Fruit fly (Drosophila melanogaster) whole organism, wandering third instar larva: ENCODE results near the gene Ptpmeg2.

Experiments
- Abd-B ChIP-seq: fragments of >200 bp; optimal IDR thresholded peaks from 2 replicates; lab custom pipeline; 2017; ENCODE audit warnings: missing biosample characterization, missing genetic modification characterization
- CG32264 ChIP-seq: fragments of 200-800 bp; sonication (Bioruptor generic); optimal IDR thresholded peaks from 2 replicates; lab custom pipeline; 2016; ENCODE audit warnings: missing biosample characterization, missing genetic modification characterization
- CG9705 ChIP-seq: fragments of 200-800 bp; sonication (Bioruptor generic); optimal IDR thresholded peaks from 2 replicates; lab custom pipeline; 2018; ENCODE audit warnings: missing biosample characterization, mild to moderate bottlenecking, missing genetic modification characterization
- CrebA ChIP-seq: fragments of 200-800 bp; sonication (Bioruptor generic); optimal IDR thresholded peaks from 2 replicates; lab custom pipeline; 2016; ENCODE audit warnings: missing biosample characterization, mild to moderate bottlenecking, missing genetic modification characterization, borderline replicate concordance
- Dfd ChIP-seq: fragments of >200 bp; optimal IDR thresholded peaks from 2 replicates; lab custom pipeline; 2017; ENCODE audit warnings: missing biosample characterization, missing genetic modification characterization
- Dif ChIP-seq: fragments of 200-275, 200-300 bp; sonication (Bioruptor generic); optimal IDR thresholded peaks from 2 replicates; lab custom pipeline; 2018; ENCODE audit warnings: missing biosample characterization, missing genetic modification characterization; ENCODE audit not compliant: partially characterized antibody
- GATAd ChIP-seq: sonication (Bioruptor generic); optimal IDR thresholded peaks from 2 replicates; lab custom pipeline; 2016; ENCODE audit warnings: missing biosample characterization, missing genetic modification characterization
- HLH106 ChIP-seq: fragments of 200-800 bp; optimal IDR thresholded peaks from 3 replicates; lab custom pipeline; 2019; ENCODE audit warnings: missing biosample characterization, mild to moderate bottlenecking, missing genetic modification characterization, moderate library complexity
- Hnf4 ChIP-seq: fragments of 200-800 bp; sonication (Bioruptor generic); optimal IDR thresholded peaks from 2 replicates; lab custom pipeline; 2016; ENCODE audit warnings: missing biosample characterization, mild to moderate bottlenecking, missing genetic modification characterization
- Hr78 ChIP-seq: fragments of >200 bp; optimal IDR thresholded peaks from 2 replicates; lab custom pipeline; 2017; ENCODE audit warnings: missing biosample characterization, missing genetic modification characterization
- Hr83 ChIP-seq: fragments of 200-300 bp; sonication (Bioruptor generic); optimal IDR thresholded peaks from 2 replicates; lab custom pipeline; 2016; ENCODE audit warnings: missing biosample characterization, mild to moderate bottlenecking, missing genetic modification characterization, moderate library complexity; ENCODE audit not compliant: poor library complexity, severe bottlenecking
- Jra ChIP-seq: sonication (Bioruptor generic); optimal IDR thresholded peaks from 2 replicates; lab custom pipeline; 2016; ENCODE audit warnings: missing biosample characterization, missing genetic modification characterization
- Mio ChIP-seq: sonication (Bioruptor generic); optimal IDR thresholded peaks from 2 replicates; lab custom pipeline; 2016; ENCODE audit warnings: missing biosample characterization, missing genetic modification characterization
- Myc ChIP-seq: fragments of >200 bp; optimal IDR thresholded peaks from 2 replicates; lab custom pipeline; 2017
- N ChIP-seq: fragments of >200 bp; optimal IDR thresholded peaks from 2 replicates; lab custom pipeline; 2018; ENCODE audit warnings: missing biosample characterization, missing external identifiers, missing genetic modification characterization
- OdsH ChIP-seq: fragments of 200-800 bp; sonication (Bioruptor generic); optimal IDR thresholded peaks from 2 replicates; lab custom pipeline; 2016; ENCODE audit warnings: missing biosample characterization, mild to moderate bottlenecking, missing genetic modification characterization
- Rel ChIP-seq, 2 experiments: fragments of 200-800 bp; sonication (Bioruptor generic) in 1 of 2; optimal IDR thresholded peaks; 2 replicates in 1 of 2; 3 replicates in 1 of 2; lab custom pipeline; 2016 to 2019; ENCODE audit warnings: mild to moderate bottlenecking in 2 of 2, missing biosample characterization in 2 of 2, missing genetic modification characterization in 2 of 2, moderate library complexity in 1 of 2
- Sp1 ChIP-seq: fragments of 200-800 bp; sonication (Bioruptor generic); optimal IDR thresholded peaks from 3 replicates; lab custom pipeline; 2019; ENCODE audit warnings: missing biosample characterization, mild to moderate bottlenecking, missing genetic modification characterization, moderate library complexity
- Vsx2 ChIP-seq: fragments of 200-300, 225-300 bp; sonication (Bioruptor generic); optimal IDR thresholded peaks from 2 replicates; lab custom pipeline; 2018; ENCODE audit warnings: missing biosample characterization, missing genetic modification characterization; ENCODE audit not compliant: partially characterized antibody
- br ChIP-seq: fragments of 200-800 bp; sonication (Bioruptor generic); optimal IDR thresholded peaks from 2 replicates; lab custom pipeline; 2016; ENCODE audit warnings: missing biosample characterization, missing genetic modification characterization
- brk ChIP-seq: fragments of 200-800 bp; sonication (Bioruptor generic); optimal IDR thresholded peaks from 2 replicates; lab custom pipeline; 2016; ENCODE audit warnings: missing biosample characterization, mild to moderate bottlenecking, missing genetic modification characterization
- dl ChIP-seq, 2 experiments: fragments of 175-275, 200-275 bp in 1 of 2; fragments of 200-275 bp in 1 of 2; sonication (Bioruptor generic); optimal IDR thresholded peaks; lab custom pipeline; 2018; ENCODE audit warnings: mild to moderate bottlenecking in 2 of 2, missing biosample characterization in 2 of 2, missing genetic modification characterization in 2 of 2, moderate library complexity in 2 of 2; ENCODE audit not compliant: partially characterized antibody in 2 of 2, insufficient read depth in 1 of 2
- dmrt93B ChIP-seq: fragments of 200-800 bp; sonication (Bioruptor generic); optimal IDR thresholded peaks from 2 replicates; lab custom pipeline; 2018; ENCODE audit warnings: missing biosample characterization, mild to moderate bottlenecking, missing genetic modification characterization
- dsf ChIP-seq: sonication (Bioruptor generic); optimal IDR thresholded peaks from 2 replicates; lab custom pipeline; 2016; ENCODE audit warnings: missing biosample characterization, missing genetic modification characterization, borderline replicate concordance
- ey ChIP-seq: fragments of 200-800 bp; sonication (Bioruptor generic); optimal IDR thresholded peaks from 2 replicates; lab custom pipeline; 2016; ENCODE audit warnings: missing biosample characterization, missing genetic modification characterization
- foxo ChIP-seq, 2 experiments: fragments of 200-800 bp; sonication (Bioruptor generic); optimal IDR thresholded peaks; 2 replicates in 1 of 2; 3 replicates in 1 of 2; lab custom pipeline; 2016 to 2017; ENCODE audit warnings: missing biosample characterization in 2 of 2, missing genetic modification characterization in 2 of 2
- fru ChIP-seq: fragments of 200-800 bp; sonication (Bioruptor generic); optimal IDR thresholded peaks from 3 replicates; lab custom pipeline; 2016; ENCODE audit warnings: missing biosample characterization, mild to moderate bottlenecking, missing genetic modification characterization
- h ChIP-seq: fragments of 200-800 bp; sonication (Bioruptor generic); optimal IDR thresholded peaks from 3 replicates; lab custom pipeline; 2016; ENCODE audit warnings: missing biosample characterization, mild to moderate bottlenecking, missing genetic modification characterization
- jim ChIP-seq: fragments of 175-275, 200-325 bp; sonication (Bioruptor generic); optimal IDR thresholded peaks from 2 replicates; lab custom pipeline; 2016; ENCODE audit warnings: missing biosample characterization, mild to moderate bottlenecking, missing genetic modification characterization
- lola ChIP-seq: fragments of >200 bp; optimal IDR thresholded peaks from 2 replicates; lab custom pipeline; 2017; ENCODE audit warnings: missing biosample characterization, missing genetic modification characterization
- pan ChIP-seq: fragments of >200 bp; optimal IDR thresholded peaks from 2 replicates; lab custom pipeline; 2017
- rgr ChIP-seq: fragments of 200-800 bp; sonication (Bioruptor generic); optimal IDR thresholded peaks from 3 replicates; lab custom pipeline; 2016; ENCODE audit warnings: missing biosample characterization, mild to moderate bottlenecking, missing genetic modification characterization
- sage ChIP-seq: fragments of 200-800 bp; sonication (Bioruptor generic); optimal IDR thresholded peaks from 2 replicates; lab custom pipeline; 2016; ENCODE audit warnings: missing biosample characterization, mild to moderate bottlenecking, missing genetic modification characterization
- sv ChIP-seq: fragments of 200-800 bp; sonication (Bioruptor generic); optimal IDR thresholded peaks from 3 replicates; lab custom pipeline; 2016; ENCODE audit warnings: missing biosample characterization, missing genetic modification characterization
- tai ChIP-seq: sonication (Bioruptor generic); optimal IDR thresholded peaks from 2 replicates; lab custom pipeline; 2016; ENCODE audit warnings: missing biosample characterization, missing genetic modification characterization
- usp ChIP-seq: fragments of >200 bp; optimal IDR thresholded peaks from 2 replicates; lab custom pipeline; 2017; ENCODE audit warnings: missing biosample characterization, missing genetic modification characterization
- woc ChIP-seq: sonication (Bioruptor generic); optimal IDR thresholded peaks from 2 replicates; lab custom pipeline; 2016; ENCODE audit warnings: missing biosample characterization, mild to moderate bottlenecking, missing genetic modification characterization

Ptpmeg2 gene

dm6 chrX:9587881-9588280 lies 71.1 kb downstream of the Ptpmeg2 start:
- no peak for TF ChIP-seq CG32264 (GFP tag; lab: Kevin White, UChicago)
- TF ChIP-seq br (GFP tag; lab: Kevin White, UChicago) = no peak
- TF ChIP-seq OdsH (GFP tag; lab: Kevin White, UChicago) = no peak
- TF ChIP-seq brk (GFP tag; lab: Kevin White, UChicago) = no peak
- TF ChIP-seq Rel (GFP tag; optimal IDR thresholded peaks at IDR 0.05; lab: Kevin White, UChicago) = no peak
- TF ChIP-seq Rel (tag; optimal IDR thresholded peaks at IDR 0.05; lab: Kevin White, UChicago) = no peak
- no peak for TF ChIP-seq GATAd
- no peak for TF ChIP-seq rgr (GFP tag; lab: Kevin White, UChicago)
- TF ChIP-seq Mio (GFP tag; lab: Kevin White, UChicago) = no peak
- TF ChIP-seq Dfd (GFP tag; lab: Kevin White, UChicago) = no peak
- no peak for TF ChIP-seq woc (GFP tag; lab: Kevin White, UChicago)
- no peak for TF ChIP-seq fru (GFP tag; lab: Kevin White, UChicago)

- no peak for TF ChIP-seq rgr (GFP tag; lab: Kevin White, UChicago)
- no peak for TF ChIP-seq fru (GFP tag; lab: Kevin White, UChicago)
- TF ChIP-seq lola (GFP tag; lab: Kevin White, UChicago) = no peak
- TF ChIP-seq GATAd = no peak
- TF ChIP-seq CrebA (GFP tag; lab: Kevin White, UChicago) = no peak
- TF ChIP-seq br (GFP tag; lab: Kevin White, UChicago) = no peak
- TF ChIP-seq Rel (GFP tag; optimal IDR thresholded peaks at IDR 0.05; lab: Kevin White, UChicago) = no peak
- no peak for TF ChIP-seq Rel (tag; optimal IDR thresholded peaks at IDR 0.05; lab: Kevin White, UChicago)
- no peak for TF ChIP-seq dmrt93B (GFP tag; lab: Kevin White, UChicago)
- no peak for TF ChIP-seq Vsx2
- no peak for TF ChIP-seq CG9705 (GFP tag; lab: Kevin White, UChicago)
- no peak for TF ChIP-seq ey (GFP tag; lab: Kevin White, UChicago)
- TF ChIP-seq sage = no peak
- TF ChIP-seq HLH106 (tag; lab: Kevin White, UChicago) = no peak
Measured at dm6 chrX:9586627-9587026, 72.3 kb downstream of the Ptpmeg2 start.

- TF ChIP-seq Rel (GFP tag; optimal IDR thresholded peaks at IDR 0.05; lab: Kevin White, UChicago) = no peak
- TF ChIP-seq Rel (tag; optimal IDR thresholded peaks at IDR 0.05; lab: Kevin White, UChicago) = no peak
- no peak for TF ChIP-seq Sp1 (GFP tag; lab: Kevin White, UChicago)
- no peak for TF ChIP-seq CG9705 (GFP tag; lab: Kevin White, UChicago)
- TF ChIP-seq Myc = no peak
- TF ChIP-seq br (GFP tag; lab: Kevin White, UChicago) = no peak
- no peak for TF ChIP-seq N (GFP tag; lab: Kevin White, UChicago)
- TF ChIP-seq fru (GFP tag; lab: Kevin White, UChicago) = no peak
- no peak for TF ChIP-seq Jra (GFP tag; lab: Kevin White, UChicago)
- no peak for TF ChIP-seq Mio (GFP tag; lab: Kevin White, UChicago)
- TF ChIP-seq OdsH (GFP tag; lab: Kevin White, UChicago) = no peak
- no peak for TF ChIP-seq Abd-B (GFP tag; lab: Kevin White, UChicago)
- TF ChIP-seq foxo (GFP tag; optimal IDR thresholded peaks at IDR 0.05; lab: Kevin White, UChicago) = no peak
- TF ChIP-seq Hr78 (GFP tag; lab: Kevin White, UChicago) = no peak
- TF ChIP-seq lola (GFP tag; lab: Kevin White, UChicago) = no peak
- TF ChIP-seq woc (GFP tag; lab: Kevin White, UChicago) = no peak
- no peak for TF ChIP-seq pan (lab: Kevin White, UChicago)
- TF ChIP-seq jim (GFP tag; lab: Kevin White, UChicago) = no peak
- TF ChIP-seq Dif (GFP tag; lab: Kevin White, UChicago) = no peak
Measured at dm6 chrX:9586038-9586437, 72.9 kb downstream of the Ptpmeg2 start.

- TF ChIP-seq brk (GFP tag; lab: Kevin White, UChicago) (peak; percentile 94), CG9705 (GFP tag; lab: Kevin White, UChicago) (peak; percentile 98), Myc (no peak), Dfd (GFP tag; lab: Kevin White, UChicago) (peak; percentile 79), Jra (GFP tag; lab: Kevin White, UChicago) (peak; percentile 96), ey (GFP tag; lab: Kevin White, UChicago) (peak; percentile 96), HLH106 (tag; lab: Kevin White, UChicago) (peak; percentile 99), pan (lab: Kevin White, UChicago) (no peak), sage (peak; percentile 79), usp (no peak), Hr83 (GFP tag; lab: Kevin White, UChicago) (peak; percentile 46), tai (peak; percentile 85), dl (GFP tag; optimal IDR thresholded peaks at IDR 0.05; lab: Kevin White, UChicago; ENCODE audit: insufficient read depth in 1 of 2, partially characterized antibody in 2 of 2) (peak; percentile 87 to 88), Rel (GFP tag; optimal IDR thresholded peaks at IDR 0.05; lab: Kevin White, UChicago) (peak; percentile 39), Rel (tag; optimal IDR thresholded peaks at IDR 0.05; lab: Kevin White, UChicago) (peak; percentile 90), GATAd (peak; percentile 41), fru (GFP tag; lab: Kevin White, UChicago) (peak; percentile 98), Mio (GFP tag; lab: Kevin White, UChicago) (peak; percentile 46), Vsx2 (peak; percentile 55), foxo (GFP tag; optimal IDR thresholded peaks at IDR 0.05; lab: Kevin White, UChicago) (peak; percentile 76 to 97), h (GFP tag; lab: Kevin White, UChicago) (peak; percentile 98), sv (GFP tag; lab: Kevin White, UChicago) (peak; percentile 92), Abd-B (GFP tag; lab: Kevin White, UChicago) (no peak), CG32264 (GFP tag; lab: Kevin White, UChicago) (peak; percentile 81), dmrt93B (GFP tag; lab: Kevin White, UChicago) (peak; percentile 98), dsf (GFP tag; lab: Kevin White, UChicago) (peak; percentile 61), OdsH (GFP tag; lab: Kevin White, UChicago) (peak; percentile 98), lola (GFP tag; lab: Kevin White, UChicago) (no peak), Hnf4 (peak; percentile 93)
Measured at dm6 chrX:9585359-9586002, 73.5 kb downstream of the Ptpmeg2 start, which contains the start of gene Hex-A. TSS of gene Hex-A (plus strand) at chrX:9585675.
